Fruit fly (Drosophila melanogaster): ENCODE measurements around the gene CG3437.

- TF ChIP-seq CG8478 (optimal IDR thresholded peaks at IDR 0.05) (no peak), CTCF (optimal IDR thresholded peaks at IDR 0.05) (no peak)
Observed at dm6 chr3L:9505007-9505712, 47.7 kb upstream of the CG3437 start, which contains the start of gene path.
